Worm (Caenorhabditis elegans) whole organism, L4 larva: ENCODE data around the gene gen-1.

Experiments
- D1046.2 ChIP-seq: fragments of 200-800 bp; sonication (Bioruptor generic); IDR thresholded peaks from 2 replicates; pipeline ENCODE4 v1.3.6; 2022; ENCODE audit warnings: missing genetic modification characterization, missing compliant biosample characterization
- F10B5.3 ChIP-seq: sonication (generic microtip); optimal IDR thresholded peaks from 2 replicates; lab custom pipeline; 2016; ENCODE audit warnings: mild to moderate bottlenecking, missing genetic modification characterization, missing compliant biosample characterization
- F37D6.2 ChIP-seq: sonication (generic microtip); optimal IDR thresholded peaks from 2 replicates; lab custom pipeline; 2016; ENCODE audit warnings: mild to moderate bottlenecking, missing genetic modification characterization, missing compliant biosample characterization
- F49E8.2 ChIP-seq: sonication (generic microtip); optimal IDR thresholded peaks from 2 replicates; lab custom pipeline; 2016; ENCODE audit warnings: missing compliant biosample characterization, mild to moderate bottlenecking, missing genetic modification characterization, borderline replicate concordance
- T20F7.1 ChIP-seq: fragments of 200-800 bp; sonication (Bioruptor generic); optimal IDR thresholded peaks from 2 replicates; lab custom pipeline; 2018; ENCODE audit warnings: mild to moderate bottlenecking, missing genetic modification characterization, missing compliant biosample characterization
- T26A8.4 ChIP-seq: fragments of 200-800 bp; sonication (Bioruptor generic); IDR thresholded peaks from 2 replicates; pipeline ENCODE4 v1.3.6; 2022; ENCODE audit warnings: missing genetic modification characterization, missing compliant biosample characterization
- Y105C5A.15 ChIP-seq: fragments of 200-800 bp; sonication (Bioruptor generic); IDR thresholded peaks from 2 replicates; pipeline ENCODE4 v1.3.6; 2022; ENCODE audit warnings: missing genetic modification characterization, missing compliant biosample characterization
- attf-4 ChIP-seq: sonication (generic microtip); optimal IDR thresholded peaks from 3 replicates; lab custom pipeline; 2017; ENCODE audit warnings: missing biosample characterization, missing genetic modification characterization
- cey-2 ChIP-seq: sonication (generic microtip); optimal IDR thresholded peaks from 3 replicates; lab custom pipeline; 2017; ENCODE audit warnings: missing genetic modification characterization, mild to moderate bottlenecking, missing compliant biosample characterization, antibody characterized with exemption, borderline replicate concordance; ENCODE audit not compliant: insufficient read depth
- daf-19 ChIP-seq: fragments of 200-800 bp; sonication (Bioruptor generic); conservative IDR thresholded peaks from 2 replicates; pipeline ENCODE4 v1.3.6; 2022; ENCODE audit warnings: missing genetic modification characterization, missing compliant biosample characterization
- daf-8 ChIP-seq: fragments of 200-800 bp; sonication (Bioruptor generic); IDR thresholded peaks from 2 replicates; pipeline ENCODE4 v1.3.6; 2022; ENCODE audit warnings: missing genetic modification characterization, missing compliant biosample characterization
- dmd-6 ChIP-seq: fragments of 200-800 bp; sonication (Bioruptor generic); IDR thresholded peaks from 2 replicates; pipeline ENCODE4 v1.3.6; 2022; ENCODE audit warnings: missing genetic modification reagents, missing genetic modification characterization, missing compliant biosample characterization
- dpl-1 ChIP-seq: fragments of 150-350 bp; optimal IDR thresholded peaks from 2 replicates; lab custom pipeline; 2014; ENCODE audit warnings: missing biosample characterization, missing genetic modification reagents, missing genetic modification characterization
- egl-27 ChIP-seq: sonication (generic microtip); optimal IDR thresholded peaks from 3 replicates; lab custom pipeline; 2017; ENCODE audit warnings: missing biosample characterization, missing genetic modification reagents, missing genetic modification characterization
- egl-43 ChIP-seq: fragments of 200-800 bp; sonication (Bioruptor generic); IDR thresholded peaks from 2 replicates; pipeline ENCODE4 v1.3.6; 2022; ENCODE audit warnings: missing genetic modification reagents, missing genetic modification characterization, missing compliant biosample characterization
- fos-1 ChIP-seq: fragments of 150-350 bp; optimal IDR thresholded peaks from 2 replicates; lab custom pipeline; 2014; ENCODE audit warnings: missing biosample characterization, missing genetic modification characterization
- gei-8 ChIP-seq: fragments of 200-800 bp; sonication (Bioruptor generic); optimal IDR thresholded peaks from 2 replicates; lab custom pipeline; 2018; ENCODE audit warnings: mild to moderate bottlenecking, missing genetic modification characterization, missing compliant biosample characterization
- lim-7 ChIP-seq: fragments of 200-800 bp; sonication (Bioruptor generic); IDR thresholded peaks from 2 replicates; pipeline ENCODE4 v1.3.6; 2022; ENCODE audit warnings: missing genetic modification characterization, missing compliant biosample characterization
- lin-1 ChIP-seq: fragments of 200-800 bp; sonication (Bioruptor generic); IDR thresholded peaks from 2 replicates; pipeline ENCODE4 v1.3.6; 2022; ENCODE audit warnings: missing genetic modification reagents, missing genetic modification characterization, missing compliant biosample characterization
- lin-13 ChIP-seq: fragments of 150-350 bp; optimal IDR thresholded peaks from 2 replicates; lab custom pipeline; 2014; ENCODE audit warnings: missing biosample characterization, missing genetic modification reagents, missing genetic modification characterization
- lin-38 ChIP-seq: fragments of 200-800 bp; sonication (Bioruptor generic); IDR thresholded peaks from 2 replicates; pipeline ENCODE4 v1.3.6; 2022; ENCODE audit warnings: missing genetic modification reagents, missing genetic modification characterization, missing compliant biosample characterization
- lir-3 ChIP-seq: sonication (generic microtip); optimal IDR thresholded peaks from 2 replicates; lab custom pipeline; 2016; ENCODE audit warnings: mild to moderate bottlenecking, missing genetic modification characterization, missing compliant biosample characterization
- madf-5 ChIP-seq, 2 experiments: fragments of 200-800 bp; sonication (Bioruptor generic); IDR thresholded peaks; 2 replicates each; pipeline ENCODE4 v1.3.6; 2022; ENCODE audit warnings: missing compliant biosample characterization in 2 of 2, missing genetic modification characterization in 2 of 2
- mes-2 ChIP-seq: sonication (generic microtip); optimal IDR thresholded peaks from 2 replicates; lab custom pipeline; 2016; ENCODE audit warnings: missing genotype, mild to moderate bottlenecking, missing genetic modification characterization, missing compliant biosample characterization; ENCODE audit not compliant: poor library complexity, severe bottlenecking
- mxl-2 ChIP-seq: fragments of 200-800 bp; sonication (Bioruptor generic); conservative IDR thresholded peaks from 2 replicates; pipeline ENCODE4 v1.3.6; 2022; ENCODE audit warnings: missing genetic modification reagents, missing genetic modification characterization, missing compliant biosample characterization
- mxl-3 ChIP-seq: fragments of 200-800 bp; sonication (Bioruptor generic); optimal IDR thresholded peaks from 2 replicates; lab custom pipeline; 2018; ENCODE audit warnings: mild to moderate bottlenecking, missing genetic modification characterization, missing compliant biosample characterization
- nhr-25 ChIP-seq: sonication (generic microtip); optimal IDR thresholded peaks from 2 replicates; lab custom pipeline; 2017; ENCODE audit warnings: missing genetic modification characterization, mild to moderate bottlenecking, missing compliant biosample characterization, antibody characterized with exemption, moderate library complexity, borderline replicate concordance; ENCODE audit not compliant: insufficient read depth
- nhr-42 ChIP-seq: fragments of 200-800 bp; sonication (Bioruptor generic); IDR thresholded peaks from 2 replicates; pipeline ENCODE4 v1.3.6; 2022; ENCODE audit warnings: missing genetic modification characterization, missing compliant biosample characterization
- nhr-48 ChIP-seq: sonication (generic microtip); optimal IDR thresholded peaks from 2 replicates; lab custom pipeline; 2016; ENCODE audit warnings: mild to moderate bottlenecking, missing genetic modification characterization, missing compliant biosample characterization
- pha-4 ChIP-seq, 2 experiments: fragments of 150-350 bp in 1 of 2; fragments of 200-800 bp in 1 of 2; sonication (Bioruptor generic) in 1 of 2; IDR thresholded peaks in 1 of 2; optimal IDR thresholded peaks in 1 of 2; 2 replicates each; pipeline versions ENCODE4 v1.3.6 to Lab custom; 2014 to 2022; ENCODE audit warnings: missing genetic modification characterization in 2 of 2, missing genetic modification reagents in 2 of 2, missing biosample characterization in 1 of 2, missing compliant biosample characterization in 1 of 2
- saeg-2 ChIP-seq: fragments of 200-800 bp; sonication (Bioruptor generic); IDR thresholded peaks from 2 replicates; pipeline ENCODE4 v1.3.6; 2022; ENCODE audit warnings: missing genetic modification reagents, missing genetic modification characterization, missing compliant biosample characterization
- sdz-12 ChIP-seq: fragments of 200-800 bp; sonication (Bioruptor generic); optimal IDR thresholded peaks from 2 replicates; lab custom pipeline; 2018; ENCODE audit warnings: mild to moderate bottlenecking, missing genetic modification characterization, missing compliant biosample characterization
- skn-1 ChIP-seq: fragments of 150-350 bp; optimal IDR thresholded peaks from 2 replicates; lab custom pipeline; 2014; ENCODE audit warnings: missing biosample characterization, missing genetic modification characterization
- snpc-1.2 ChIP-seq: fragments of 200-800 bp; sonication (Bioruptor generic); IDR thresholded peaks from 2 replicates; pipeline ENCODE4 v1.3.6; 2022; ENCODE audit warnings: missing genetic modification reagents, missing genetic modification characterization, missing compliant biosample characterization
- snpc-4 ChIP-seq: fragments of 150-350 bp; optimal IDR thresholded peaks from 2 replicates; lab custom pipeline; 2014; ENCODE audit warnings: missing biosample characterization, missing genetic modification characterization
- unc-130 ChIP-seq: sonication (generic microtip); optimal IDR thresholded peaks from 2 replicates; lab custom pipeline; 2016; ENCODE audit warnings: missing genetic modification reagents, missing genetic modification characterization, missing compliant biosample characterization
- unc-39 ChIP-seq: sonication (generic microtip); optimal IDR thresholded peaks from 2 replicates; lab custom pipeline; 2017; ENCODE audit warnings: missing biosample characterization, missing genetic modification characterization
- vab-7 ChIP-seq: fragments of 200-800 bp; sonication (Bioruptor generic); IDR thresholded peaks from 2 replicates; pipeline ENCODE4 v1.3.6; 2022; ENCODE audit warnings: missing genetic modification reagents, missing genetic modification characterization, missing compliant biosample characterization
- zip-11 ChIP-seq: fragments of 200-800 bp; sonication (Bioruptor generic); IDR thresholded peaks from 2 replicates; pipeline ENCODE4 v1.3.6; 2022; ENCODE audit warnings: missing genetic modification characterization, missing compliant biosample characterization

Gene gen-1

DNA sequence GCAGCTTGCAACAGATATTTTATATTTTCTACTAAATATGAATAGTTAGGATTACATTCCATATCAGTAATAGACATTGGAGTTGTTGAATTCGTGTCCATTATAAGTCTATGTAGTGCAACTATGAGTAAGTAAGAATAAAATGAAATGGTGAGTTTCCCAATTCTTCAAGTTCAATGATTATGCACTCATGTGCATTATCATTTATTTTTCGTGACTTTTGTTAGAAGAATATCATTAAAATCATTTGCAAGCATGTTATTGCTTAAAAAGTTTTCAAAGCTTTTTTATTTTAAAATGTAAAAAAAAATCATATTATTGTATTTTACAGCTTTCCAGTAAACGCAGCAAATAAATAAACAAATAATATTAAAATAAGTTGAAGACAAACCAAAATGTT is 8.7 kb upstream of the gen-1 start, which contains the start of gene srg-9:
srg-9 (minus strand) TSS at position 101 of the 400 bp plus-strand sequence.
- TF ChIP-seq T26A8.4 (GFP tag; lab: Robert Waterston, UW) (no peak), lir-3 (tag; lab: Kevin White, UChicago) (no peak), nhr-42 (GFP tag; lab: Robert Waterston, UW) (no peak), cey-2 (tag; lab: Kevin White, UChicago) (no peak)

- TF ChIP-seq D1046.2 (no peak), daf-8 (GFP tag; lab: Robert Waterston, UW) (no peak), daf-19 (GFP tag; lab: Robert Waterston, UW) (no peak), lin-1 (GFP tag; lab: Robert Waterston, UW) (no peak), dmd-6 (no peak), mxl-2 (GFP tag; lab: Robert Waterston, UW) (no peak), fos-1 (tag; lab: Kevin White, UChicago) (no peak), lin-13 (no peak), pha-4 (GFP tag; IDR thresholded peaks at IDR 0.05; lab: Robert Waterston, UW) (no peak), pha-4 (tag; optimal IDR thresholded peaks at IDR 0.05; lab: Kevin White, UChicago) (no peak), attf-4 (no peak), F10B5.3 (tag; lab: Kevin White, UChicago) (no peak), T20F7.1 (GFP tag; lab: Kevin White, UChicago) (no peak), egl-27 (tag; lab: Kevin White, UChicago) (no peak), Y105C5A.15 (no peak), egl-43 (no peak), snpc-1.2 (GFP tag; lab: Robert Waterston, UW) (no peak)
Observed at ce11 chrIII:6254737-6255136, 6.8 kb upstream of the gen-1 start, which contains the start of gene srg-8. TSS of gene srg-8 (minus strand) at chrIII:6254837.

DNA sequence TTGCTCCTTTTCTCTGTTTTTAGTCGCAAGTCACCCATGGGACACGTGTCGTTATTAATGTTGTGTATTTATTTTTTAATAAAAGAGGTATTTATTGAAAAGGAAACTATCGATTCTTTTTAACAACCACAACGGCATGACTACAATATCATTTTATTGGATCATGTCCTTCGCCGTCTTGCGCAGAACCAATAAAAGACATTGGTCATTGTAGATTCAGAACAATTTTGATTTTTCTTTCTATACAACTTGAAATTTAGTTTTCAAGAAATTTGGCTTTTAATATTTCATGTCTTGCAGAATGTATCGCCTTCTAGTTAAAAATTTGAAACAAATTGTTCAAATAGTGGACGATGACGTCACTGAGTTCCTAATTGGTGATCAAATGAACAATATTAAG is 3.6 kb upstream of the gen-1 start, which contains the start of gene amdh-1:
amdh-1 (plus strand) TSS at position 301 of the 400 bp plus-strand sequence.
- TF ChIP-seq nhr-25 (tag; lab: Kevin White, UChicago) (no peak), lim-7 (GFP tag; lab: Robert Waterston, UW) (no peak), nhr-48 (no peak), sdz-12 (GFP tag; lab: Kevin White, UChicago) (no peak), F10B5.3 (tag; lab: Kevin White, UChicago) (no peak), mxl-3 (GFP tag; lab: Kevin White, UChicago) (no peak), unc-39 (tag; lab: Kevin White, UChicago) (no peak), snpc-4 (tag; lab: Kevin White, UChicago) (no peak), nhr-42 (GFP tag; lab: Robert Waterston, UW) (no peak), saeg-2 (GFP tag; lab: Robert Waterston, UW) (no peak), gei-8 (no peak), F49E8.2 (tag; lab: Kevin White, UChicago) (no peak), egl-27 (tag; lab: Kevin White, UChicago) (no peak), F37D6.2 (tag; lab: Kevin White, UChicago) (no peak)

DNA sequence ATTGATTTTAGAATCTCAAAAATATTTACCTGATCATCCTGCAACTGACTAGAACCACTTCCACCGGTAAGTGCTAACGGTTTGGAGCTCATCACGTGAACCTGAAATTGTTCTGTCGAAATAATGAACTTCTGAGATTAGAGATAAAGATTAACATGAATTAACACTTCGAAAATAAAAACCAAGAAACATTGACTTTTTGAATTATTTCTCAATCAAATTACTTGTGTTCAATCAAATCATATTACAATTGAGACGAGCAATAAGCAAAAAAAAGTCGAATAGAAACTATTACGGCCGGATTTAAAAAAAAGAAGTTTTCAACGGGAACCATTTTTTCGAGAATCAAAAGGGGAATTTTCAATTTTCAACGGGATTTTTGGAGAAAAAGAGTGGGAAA is 2.2 kb downstream of the gen-1 start, which contains the start of gene bcas-2:
bcas-2 (minus strand) TSS at position 101 of the 400 bp plus-strand sequence.
- no peak for TF ChIP-seq T26A8.4 (GFP tag; lab: Robert Waterston, UW)
- TF ChIP-seq mxl-3 (GFP tag; lab: Kevin White, UChicago): no peak
- no peak for TF ChIP-seq madf-5 (GFP tag; IDR thresholded peaks at IDR 0.05; lab: Robert Waterston, UW)
- TF ChIP-seq lim-7 (GFP tag; lab: Robert Waterston, UW): no peak

DNA sequence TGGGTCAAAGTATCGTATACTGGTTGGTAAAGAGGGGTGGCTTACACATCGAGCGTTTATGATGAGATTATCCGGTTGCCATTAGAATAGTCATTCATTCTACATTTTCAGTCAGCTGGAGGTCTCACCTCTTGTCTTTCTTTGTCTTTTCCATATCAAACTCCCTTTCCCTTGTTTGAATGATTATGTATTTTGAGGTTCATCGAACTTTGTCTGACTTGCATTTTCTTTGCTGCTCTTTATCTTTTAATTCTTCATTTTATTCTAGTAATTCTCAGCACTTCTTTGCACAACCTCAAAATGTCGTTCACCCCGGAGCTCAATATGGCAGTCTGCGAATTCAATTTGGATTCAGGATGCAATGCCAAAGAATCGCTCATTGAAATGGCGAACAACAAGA is 7.4 kb downstream of the gen-1 start, which contains the start of gene T12A2.3:
T12A2.3 (plus strand) TSS at position 301 of the 400 bp plus-strand sequence.
- no peak for TF ChIP-seq nhr-42 (GFP tag; lab: Robert Waterston, UW)
- no peak for TF ChIP-seq mes-2 (tag; lab: Kevin White, UChicago)
- TF ChIP-seq daf-19 (GFP tag; lab: Robert Waterston, UW): no peak
- TF ChIP-seq zip-11 (GFP tag; lab: Robert Waterston, UW): no peak
- no peak for TF ChIP-seq D1046.2
- no peak for TF ChIP-seq skn-1
- no peak for TF ChIP-seq dpl-1 (GFP tag; lab: Kevin White, UChicago)
- TF ChIP-seq lir-3 (tag; lab: Kevin White, UChicago): no peak
- TF ChIP-seq T20F7.1 (GFP tag; lab: Kevin White, UChicago): no peak
- no peak for TF ChIP-seq lin-38 (GFP tag; lab: Robert Waterston, UW)
- TF ChIP-seq vab-7: no peak
- TF ChIP-seq saeg-2 (GFP tag; lab: Robert Waterston, UW): no peak
- TF ChIP-seq unc-130: no peak
